Fruit fly (Drosophila melanogaster): ENCODE measurements around the gene CG7016.

DNA sequence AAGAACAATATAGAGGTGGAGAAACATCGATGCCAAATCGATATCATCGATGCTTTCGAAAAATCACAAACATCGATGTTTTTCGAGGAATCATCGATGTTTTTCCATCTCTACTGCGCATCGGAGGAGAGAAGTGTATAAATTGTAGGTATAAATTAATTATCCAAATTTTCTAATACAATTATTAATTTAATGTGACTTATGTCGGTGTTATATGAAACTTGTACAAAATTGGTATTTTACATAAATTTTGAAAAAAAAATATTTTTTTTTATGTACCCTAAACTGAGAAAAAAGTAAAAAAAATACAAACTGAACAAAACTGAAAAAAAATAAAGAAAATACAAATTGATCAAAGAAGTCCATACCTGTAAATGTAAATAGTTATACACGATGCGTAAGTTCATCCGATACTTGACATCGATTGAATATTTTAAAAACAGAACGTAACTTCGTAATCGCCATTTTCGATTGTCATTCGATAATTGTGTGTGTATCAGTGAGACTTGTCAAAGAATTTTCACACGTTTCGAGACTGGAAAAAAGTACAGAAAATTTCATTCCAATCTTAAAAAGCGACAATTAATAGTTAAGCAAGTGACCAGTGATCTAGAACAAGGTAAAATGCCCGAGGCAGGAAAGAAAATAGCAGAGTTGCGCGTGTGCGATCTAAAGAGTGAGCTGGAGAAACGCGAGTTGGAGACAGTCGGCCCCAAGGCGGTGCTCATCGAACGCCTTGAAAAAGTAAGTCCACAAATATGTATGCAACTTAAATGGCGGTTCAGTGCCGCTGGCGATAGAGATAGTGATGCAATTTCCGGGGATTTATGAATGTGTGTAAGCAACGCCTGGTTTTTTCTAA lies 45.5 kb upstream of the CG7016 start, which contains the start of the genes CG5808 and Saf-B:
- TF ChIP-seq Abd-B (GFP tag; optimal IDR thresholded peaks at IDR 0.05) (no peak), lola (GFP tag; optimal IDR thresholded peaks at IDR 0.05) (no peak), Hr78 (GFP tag; optimal IDR thresholded peaks at IDR 0.05) (no peak), psq (GFP tag; optimal IDR thresholded peaks at IDR 0.05) (peak; percentile 27), usp (GFP tag; optimal IDR thresholded peaks at IDR 0.05) (no peak)
